Fruit fly (Drosophila melanogaster) whole organism, embryonic: Measurements from ENCODE around the gene nod.

ENCODE experiments used
- Atf6 ChIP-seq: fragments of 200-800 bp; sonication (Bioruptor generic); IDR thresholded peaks from 2 replicates; pipeline ENCODE4 v1.3.6; 2022; ENCODE audit warnings: missing biosample characterization, missing genetic modification characterization
- B-H1 ChIP-seq: fragments of 200-800 bp; sonication (Bioruptor generic); IDR thresholded peaks from 3 replicates; pipeline ENCODE4 v1.3.6; 2022; ENCODE audit warnings: missing biosample characterization, missing genetic modification characterization
- Bteb2 ChIP-seq: fragments of 200-800 bp; sonication (Bioruptor generic); optimal IDR thresholded peaks from 2 replicates; lab custom pipeline; 2016; ENCODE audit warnings: missing biosample characterization, missing genetic modification characterization
- CG12071 ChIP-seq: fragments of 200-800 bp; sonication (Bioruptor generic); optimal IDR thresholded peaks from 3 replicates; lab custom pipeline; 2018; ENCODE audit warnings: missing biosample characterization, mild to moderate bottlenecking, missing genetic modification characterization
- CG12155 ChIP-seq: fragments of 200-800 bp; sonication (Bioruptor generic); optimal IDR thresholded peaks from 3 replicates; lab custom pipeline; 2016; ENCODE audit warnings: missing biosample characterization, missing genetic modification characterization
- CG12744 ChIP-seq: fragments of 200-800 bp; sonication (Bioruptor generic); optimal IDR thresholded peaks from 2 replicates; lab custom pipeline; 2016; ENCODE audit warnings: missing biosample characterization, missing genetic modification characterization
- CG12769 ChIP-seq: fragments of 200-800 bp; sonication (Bioruptor generic); optimal IDR thresholded peaks from 2 replicates; lab custom pipeline; 2019; ENCODE audit warnings: missing biosample characterization, mild to moderate bottlenecking, missing genetic modification characterization, moderate library complexity
- CG13424 ChIP-seq: fragments of 200-800 bp; sonication (Bioruptor generic); optimal IDR thresholded peaks from 2 replicates; lab custom pipeline; 2019; ENCODE audit warnings: missing biosample characterization, mild to moderate bottlenecking, missing genetic modification characterization, moderate library complexity
- CG14050 ChIP-seq: fragments of 200-800 bp; sonication (Bioruptor generic); IDR thresholded peaks from 3 replicates; pipeline ENCODE4 v1.3.6; 2022; ENCODE audit warnings: missing biosample characterization, missing genetic modification characterization
- CG14441 ChIP-seq: fragments of 200-800 bp; sonication (Bioruptor generic); IDR thresholded peaks from 2 replicates; pipeline ENCODE4 v1.3.6; 2022; ENCODE audit warnings: missing biosample characterization, missing genetic modification characterization
- CG16815 ChIP-seq: fragments of 200-800 bp; sonication (Bioruptor generic); optimal IDR thresholded peaks from 3 replicates; lab custom pipeline; 2017; ENCODE audit warnings: missing biosample characterization, mild to moderate bottlenecking, missing genetic modification characterization
- CG17568 ChIP-seq: fragments of 200-800 bp; sonication (Bioruptor generic); optimal IDR thresholded peaks from 2 replicates; lab custom pipeline; 2018; ENCODE audit warnings: missing biosample characterization, mild to moderate bottlenecking, missing genetic modification characterization, moderate library complexity
- CG2116 ChIP-seq: fragments of 200-800 bp; sonication (Bioruptor generic); optimal IDR thresholded peaks from 3 replicates; lab custom pipeline; 2018; ENCODE audit warnings: missing biosample characterization, mild to moderate bottlenecking, missing genetic modification characterization
- CG4282 ChIP-seq: fragments of 200-800 bp; sonication (Bioruptor generic); optimal IDR thresholded peaks from 2 replicates; lab custom pipeline; 2016; ENCODE audit warnings: missing biosample characterization, missing genetic modification characterization
- CG7556 ChIP-seq: fragments of 200-800 bp; sonication (Bioruptor generic); optimal IDR thresholded peaks from 2 replicates; lab custom pipeline; 2017; ENCODE audit warnings: missing biosample characterization, mild to moderate bottlenecking, missing genetic modification characterization
- CG7987 ChIP-seq: fragments of 200-800 bp; sonication (Bioruptor generic); optimal IDR thresholded peaks from 2 replicates; lab custom pipeline; 2018; ENCODE audit warnings: missing biosample characterization, mild to moderate bottlenecking, missing genetic modification characterization, moderate library complexity
- Dip3 ChIP-seq: fragments of 200-800 bp; sonication (Bioruptor generic); optimal IDR thresholded peaks from 3 replicates; lab custom pipeline; 2016; ENCODE audit warnings: missing biosample characterization, missing genetic modification characterization
- Drgx ChIP-seq: fragments of 200-800 bp; sonication (Bioruptor generic); IDR thresholded peaks from 2 replicates; pipeline ENCODE4 v1.3.6; 2022; ENCODE audit warnings: missing biosample characterization, missing genetic modification characterization
- E2f2 ChIP-seq: fragments of 200-800 bp; sonication (Bioruptor generic); IDR thresholded peaks from 2 replicates; pipeline ENCODE4 v1.3.6; 2022; ENCODE audit warnings: missing biosample characterization, missing genetic modification characterization
- Gug ChIP-seq: fragments of 200-800 bp; sonication (Bioruptor generic); IDR thresholded peaks from 4 replicates; pipeline ENCODE4 v1.3.6; 2022; ENCODE audit warnings: missing biosample characterization, missing genetic modification characterization
- HLH54F ChIP-seq: fragments of 200-800 bp; sonication (Bioruptor generic); optimal IDR thresholded peaks from 3 replicates; lab custom pipeline; 2016; ENCODE audit warnings: missing biosample characterization, missing genetic modification characterization
- Lim3 ChIP-seq: fragments of 200-800 bp; sonication (Bioruptor generic); IDR thresholded peaks from 2 replicates; pipeline ENCODE4 v1.3.6; 2022; ENCODE audit warnings: missing biosample characterization, missing genetic modification characterization
- Lpt ChIP-seq: fragments of >200 bp; optimal IDR thresholded peaks from 2 replicates; lab custom pipeline; 2018; ENCODE audit warnings: missing biosample characterization, missing genetic modification characterization
- MBD-R2 ChIP-seq: fragments of 200-800 bp; sonication (Bioruptor generic); IDR thresholded peaks from 2 replicates; pipeline ENCODE4 v1.3.6; 2022; ENCODE audit warnings: missing biosample characterization, missing genetic modification characterization
- Mad ChIP-seq: fragments of 200-800 bp; sonication (Bioruptor generic); optimal IDR thresholded peaks from 2 replicates; lab custom pipeline; 2016; ENCODE audit warnings: missing biosample characterization, missing genetic modification characterization
- NC2α ChIP-seq: fragments of 200-800 bp; sonication (Bioruptor generic); optimal IDR thresholded peaks from 2 replicates; lab custom pipeline; 2016; ENCODE audit warnings: missing biosample characterization, missing genetic modification characterization
- NFAT ChIP-seq: fragments of 200-800 bp; sonication (Bioruptor generic); IDR thresholded peaks from 2 replicates; pipeline ENCODE4 v1.3.6; 2022; ENCODE audit warnings: missing biosample characterization, missing genetic modification characterization
- Oaz ChIP-seq: fragments of 200-800 bp; sonication (Bioruptor generic); IDR thresholded peaks from 2 replicates; pipeline ENCODE4 v1.3.6; 2022; ENCODE audit warnings: missing biosample characterization, missing genetic modification characterization
- Scr ChIP-seq: fragments of 200-800 bp; sonication (Bioruptor generic); IDR thresholded peaks from 2 replicates; pipeline ENCODE4 v1.3.6; 2022; ENCODE audit warnings: missing biosample characterization, missing genetic modification characterization; ENCODE audit not compliant: partially characterized antibody
- Side ChIP-seq: fragments of 200-800 bp; sonication (Bioruptor generic); optimal IDR thresholded peaks from 2 replicates; lab custom pipeline; 2016; ENCODE audit warnings: missing biosample characterization, missing genetic modification characterization
- Trl ChIP-seq, 3 experiments: fragments of >200 bp in 2 of 3; fragments of 200-800 bp in 1 of 3; sonication (Bioruptor generic) in 1 of 3; optimal IDR thresholded peaks; 2 replicates in 1 of 3; 3 replicates in 2 of 3; lab custom pipeline; 2016 to 2017; ENCODE audit warnings: missing biosample characterization in 1 of 3, missing genetic modification characterization in 1 of 3
- ac ChIP-seq: fragments of 200-800 bp; sonication (Bioruptor generic); optimal IDR thresholded peaks from 3 replicates; lab custom pipeline; 2017; ENCODE audit warnings: missing biosample characterization, mild to moderate bottlenecking, missing genetic modification characterization
- bab2 ChIP-seq: fragments of 200-800 bp; sonication (Bioruptor generic); optimal IDR thresholded peaks from 2 replicates; lab custom pipeline; 2016; ENCODE audit warnings: missing biosample characterization, missing genetic modification characterization
- esg ChIP-seq: fragments of 200-800 bp; sonication (Bioruptor generic); conservative IDR thresholded peaks from 2 replicates; pipeline ENCODE4 v1.3.6; 2022; ENCODE audit warnings: missing biosample characterization, missing genetic modification characterization
- ewg ChIP-seq: fragments of 200-800 bp; sonication (Bioruptor generic); optimal IDR thresholded peaks from 3 replicates; lab custom pipeline; 2017; ENCODE audit warnings: mild to moderate bottlenecking, missing biosample characterization, missing genetic modification reagents, missing genetic modification characterization
- gem ChIP-seq: fragments of 200-800 bp; sonication (Bioruptor generic); optimal IDR thresholded peaks from 2 replicates; lab custom pipeline; 2019; ENCODE audit warnings: missing biosample characterization, mild to moderate bottlenecking, missing genetic modification characterization, moderate library complexity
- gfzf ChIP-seq: fragments of 200-800 bp; sonication (Bioruptor generic); optimal IDR thresholded peaks from 2 replicates; lab custom pipeline; 2016; ENCODE audit warnings: missing biosample characterization, mild to moderate bottlenecking, missing genetic modification characterization, moderate library complexity
- gsb-n ChIP-seq: fragments of 200-800 bp; sonication (Bioruptor generic); optimal IDR thresholded peaks from 3 replicates; lab custom pipeline; 2018; ENCODE audit warnings: missing biosample characterization, mild to moderate bottlenecking, missing genetic modification characterization
- ind ChIP-seq: fragments of 200-800 bp; sonication (Bioruptor generic); optimal IDR thresholded peaks from 3 replicates; lab custom pipeline; 2016; ENCODE audit warnings: missing biosample characterization, missing genetic modification characterization
- inv ChIP-seq: fragments of 200-800 bp; sonication (Bioruptor generic); IDR thresholded peaks from 2 replicates; pipeline ENCODE4 v1.3.6; 2022; ENCODE audit warnings: missing biosample characterization, missing genetic modification characterization; ENCODE audit not compliant: partially characterized antibody
- lmd ChIP-seq: fragments of 200-800 bp; sonication (Bioruptor generic); IDR thresholded peaks from 2 replicates; pipeline ENCODE4 v1.3.6; 2022; ENCODE audit warnings: missing biosample characterization, missing genetic modification characterization
- mam ChIP-seq: fragments of 200-800 bp; sonication (Bioruptor generic); optimal IDR thresholded peaks from 3 replicates; lab custom pipeline; 2016; ENCODE audit warnings: missing biosample characterization, missing genetic modification characterization
- nau ChIP-seq: fragments of 200-800 bp; sonication (Bioruptor generic); optimal IDR thresholded peaks from 3 replicates; lab custom pipeline; 2017; ENCODE audit warnings: missing biosample characterization, mild to moderate bottlenecking, missing genetic modification characterization, missing genetic modification reagents
- ranshi ChIP-seq: fragments of 200-800 bp; sonication (Bioruptor generic); IDR thresholded peaks from 2 replicates; pipeline ENCODE4 v1.3.6; 2022; ENCODE audit warnings: missing biosample characterization, missing genetic modification characterization
- rib ChIP-seq: fragments of 200-800 bp; sonication (Bioruptor generic); IDR thresholded peaks from 2 replicates; pipeline ENCODE4 v1.3.6; 2022; ENCODE audit warnings: missing biosample characterization, missing genetic modification characterization
- tll ChIP-seq, 2 experiments: fragments of 200-800 bp in 1 of 2; fragments of >200 bp in 1 of 2; sonication (Bioruptor generic) in 1 of 2; optimal IDR thresholded peaks; 2 replicates each; lab custom pipeline; 2017 to 2019; ENCODE audit warnings: missing biosample characterization in 2 of 2, missing genetic modification characterization in 2 of 2, mild to moderate bottlenecking in 1 of 2, moderate library complexity in 1 of 2
- tna ChIP-seq: fragments of 200-800 bp; sonication (Bioruptor generic); IDR thresholded peaks from 2 replicates; pipeline ENCODE4 v1.3.6; 2022; ENCODE audit warnings: missing biosample characterization, missing genetic modification characterization; ENCODE audit not compliant: partially characterized antibody
- wek ChIP-seq: fragments of 200-800 bp; sonication (Bioruptor generic); optimal IDR thresholded peaks from 3 replicates; lab custom pipeline; 2018; ENCODE audit warnings: missing biosample characterization, mild to moderate bottlenecking, missing genetic modification characterization, moderate library complexity

nod gene

DNA sequence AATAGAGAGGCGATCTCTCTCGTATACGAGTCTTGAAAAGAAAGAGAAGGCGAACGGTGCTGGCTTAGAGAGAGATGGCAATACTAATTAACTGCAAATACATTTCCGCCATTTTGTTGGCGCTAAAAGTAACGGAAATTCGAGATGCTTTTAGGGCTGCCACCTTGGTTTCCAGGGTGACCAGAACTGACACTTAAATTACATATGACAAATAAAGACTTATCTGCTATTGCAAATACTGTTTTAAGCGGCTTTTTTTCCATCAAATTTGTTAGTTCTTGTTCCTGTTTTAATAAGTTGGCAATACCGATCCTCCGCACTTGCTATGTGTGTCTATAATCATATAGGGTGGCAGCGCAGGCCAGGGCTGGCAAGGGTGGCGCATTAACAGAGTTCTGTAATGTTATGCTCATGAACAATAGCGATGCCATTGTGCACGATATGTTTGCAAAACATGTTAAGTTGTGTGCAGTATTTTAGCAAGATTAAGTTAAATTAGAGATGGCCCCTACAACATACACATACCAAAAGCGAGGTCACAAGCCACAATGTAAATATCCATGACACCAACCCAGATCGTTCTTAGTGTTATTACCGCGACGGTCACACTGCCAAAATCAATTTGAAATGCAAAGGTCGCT, at the start of gene nod (continued):
- TF ChIP-seq CG17568 (GFP tag; lab: Kevin White, UChicago): no peak
- TF ChIP-seq ranshi: peak; percentile 72; the same call in 1 of the 2 replicates
- peak; percentile 32 for TF ChIP-seq CG12071 (GFP tag; lab: Kevin White, UChicago)
- TF ChIP-seq Lim3 (GFP tag; lab: Robert Waterston, UW): 0 out of 2 replicates have a peak, but pooled peaks have one; percentile 11
- peak; percentile 45 for TF ChIP-seq CG7556 (GFP tag; lab: Kevin White, UChicago)
- 0 out of 2 replicates have a peak, but pooled peaks have one; percentile 30 for TF ChIP-seq rib (GFP tag; lab: Robert Waterston, UW)
- peak; percentile 50; the same call in 1 of the 2 replicates for TF ChIP-seq inv (GFP tag; lab: Robert Waterston, UW)
- peak; percentile 83 for TF ChIP-seq E2f2
- peak; percentile 44 for TF ChIP-seq CG13424 (tag; lab: Kevin White, UChicago)
- TF ChIP-seq CG2116: peak; percentile 69
- TF ChIP-seq nau: no peak
- TF ChIP-seq CG12155 (GFP tag; lab: Kevin White, UChicago): peak; percentile 59
- TF ChIP-seq Bteb2 (GFP tag; lab: Kevin White, UChicago): peak; percentile 33
- TF ChIP-seq Drgx: 0 out of 2 replicates have a peak, but pooled peaks have one; percentile 22
- peak; percentile 71 for TF ChIP-seq Scr
- no peak for TF ChIP-seq ac
- 0 out of 3 replicates have a peak, but pooled peaks have one; percentile 18 for TF ChIP-seq B-H1 (GFP tag; lab: Robert Waterston, UW)
- peak; percentile 69 for TF ChIP-seq Side (GFP tag; lab: Kevin White, UChicago)
- TF ChIP-seq tna (GFP tag; lab: Robert Waterston, UW): peak; percentile 38; the same call in 1 of the 2 replicates
- peak; percentile 54 for TF ChIP-seq ind (GFP tag; lab: Kevin White, UChicago)
- no peak for TF ChIP-seq Lpt (GFP tag; lab: Kevin White, UChicago)
- TF ChIP-seq wek (GFP tag; lab: Kevin White, UChicago): no peak
- TF ChIP-seq CG12769 (tag; lab: Kevin White, UChicago): peak; percentile 73
- peak; percentile 53 for TF ChIP-seq CG12744
- peak; percentile 22 for TF ChIP-seq gsb-n (tag; lab: Kevin White, UChicago)
- no peak for TF ChIP-seq tll (GFP tag; optimal IDR thresholded peaks at IDR 0.05; lab: Kevin White, UChicago)
- TF ChIP-seq gem (tag; lab: Kevin White, UChicago): peak; percentile 75
- peak; percentile 81 for TF ChIP-seq mam (GFP tag; lab: Kevin White, UChicago)
- TF ChIP-seq ewg (GFP tag; lab: Kevin White, UChicago): peak; percentile 30
- TF ChIP-seq Atf6: peak; percentile 56
- TF ChIP-seq Oaz: no peak; the same call in 1 of the 2 replicates
- TF ChIP-seq esg (GFP tag; lab: Robert Waterston, UW): peak; percentile 59
- no peak for TF ChIP-seq Trl (optimal IDR thresholded peaks at IDR 0.05; lab: Kevin White, UChicago)
- TF ChIP-seq Trl (GFP tag; optimal IDR thresholded peaks at IDR 0.05; lab: Kevin White, UChicago): peak; percentile 63
- TF ChIP-seq CG16815 (GFP tag; lab: Kevin White, UChicago): no peak
- peak; percentile 80 for TF ChIP-seq HLH54F (GFP tag; lab: Kevin White, UChicago)
- peak; percentile 46 for TF ChIP-seq Dip3 (GFP tag; lab: Kevin White, UChicago)
- TF ChIP-seq CG4282 (GFP tag; lab: Kevin White, UChicago): no peak
- TF ChIP-seq Gug (GFP tag; lab: Robert Waterston, UW): peak; percentile 36; the same call in 1 of the 4 replicates
- peak; percentile 43; the same call in 1 of the 2 replicates for TF ChIP-seq NFAT (GFP tag; lab: Robert Waterston, UW)
- peak; percentile 92 for TF ChIP-seq gfzf (GFP tag; lab: Kevin White, UChicago)
- TF ChIP-seq lmd (GFP tag; lab: Robert Waterston, UW): peak; percentile 42; the same call in 1 of the 2 replicates
- peak; percentile 44 for TF ChIP-seq Mad
- peak; percentile 28; the same call in 1 of the 3 replicates for TF ChIP-seq CG14050
- TF ChIP-seq NC2α (GFP tag; lab: Kevin White, UChicago): peak; percentile 41
- TF ChIP-seq MBD-R2: peak; percentile 85
- TF ChIP-seq bab2 (GFP tag; lab: Kevin White, UChicago): peak; percentile 65
- TF ChIP-seq CG14441 (GFP tag; lab: Robert Waterston, UW): peak; percentile 62
- peak; percentile 11 for TF ChIP-seq CG7987
